Fruit fly (Drosophila melanogaster): Measurements from ENCODE around the gene CG17806.

- no peak for TF ChIP-seq CTCF (optimal IDR thresholded peaks at IDR 0.05)
- TF ChIP-seq CG8478 (optimal IDR thresholded peaks at IDR 0.05) = no peak
These were observed 21.7 kb downstream of the CG17806 start for dm6 chr3R:17781371-17781770.
